Fruit fly (Drosophila melanogaster): Measurements from ENCODE around the gene CG3156.

- TF ChIP-seq Meics (GFP tag; optimal IDR thresholded peaks at IDR 0.05), result no peak
- no peak for TF ChIP-seq zfh2 (GFP tag; optimal IDR thresholded peaks at IDR 0.05)
- TF ChIP-seq D19B (GFP tag; optimal IDR thresholded peaks at IDR 0.05), result no peak
- TF ChIP-seq sr (GFP tag; IDR thresholded peaks at IDR 0.05), result no peak
- no peak for TF ChIP-seq Xrp1 (GFP tag; IDR thresholded peaks at IDR 0.05)
- no peak for TF ChIP-seq Hr51 (GFP tag; optimal IDR thresholded peaks at IDR 0.05)
- TF ChIP-seq CG3281 (GFP tag; optimal IDR thresholded peaks at IDR 0.05), result no peak
- TF ChIP-seq sob (GFP tag; IDR thresholded peaks at IDR 0.05), result no peak
- no peak for TF ChIP-seq lov (optimal IDR thresholded peaks at IDR 0.05)
- no peak for TF ChIP-seq lov (GFP tag; IDR thresholded peaks at IDR 0.05)
- TF ChIP-seq sc (optimal IDR thresholded peaks at IDR 0.05), result no peak
- no peak for TF ChIP-seq sc (GFP tag; optimal IDR thresholded peaks at IDR 0.05)
These were observed 8.6 kb downstream of the CG3156 start, which contains the start of gene svr for dm6 chrX:496326-496725.

Measured in whole organism, embryonic.